Worm (Caenorhabditis elegans): ENCODE results near the gene tba-4.

DNA sequence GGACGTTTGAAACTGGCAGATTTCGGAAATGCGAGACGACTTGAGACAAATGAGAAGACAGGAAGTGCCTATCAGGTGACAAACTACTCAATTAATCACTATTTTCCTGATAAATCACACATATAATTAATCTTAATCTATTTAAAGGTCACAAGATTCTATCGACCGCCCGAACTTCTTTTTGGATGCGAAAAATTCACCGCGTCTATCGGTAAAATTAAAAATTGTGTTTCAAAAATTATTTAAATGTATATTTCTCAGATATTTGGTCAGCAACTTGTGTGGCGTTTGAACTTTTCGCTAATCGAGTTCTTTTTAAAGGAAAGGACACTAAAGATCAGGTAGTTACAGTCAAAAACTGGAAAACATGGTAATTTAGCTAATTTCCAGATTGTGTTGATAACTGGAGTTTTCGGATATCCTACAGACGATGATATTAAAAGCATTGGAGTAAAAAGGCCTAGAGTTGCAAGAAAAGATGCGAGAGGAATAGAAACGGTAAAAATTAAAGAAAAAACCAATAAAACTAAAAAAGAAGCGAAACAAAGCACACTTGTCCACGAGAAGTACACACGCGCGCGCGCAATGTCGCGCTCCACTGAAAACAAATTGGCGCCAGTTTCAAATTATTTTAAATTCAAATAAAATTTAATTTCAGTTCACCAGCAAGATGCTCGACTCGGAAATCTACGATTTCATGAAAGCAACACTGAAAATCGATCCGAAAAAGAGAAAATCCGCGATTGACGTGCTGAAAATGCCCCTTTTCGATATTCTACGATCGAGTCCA, 29.9 kb downstream of the tba-4 start:
- TF ChIP-seq med-1 (GFP tag; optimal IDR thresholded peaks at IDR 0.05; ENCODE audit: insufficient read depth) (no peak), klf-2 (GFP tag; conservative IDR thresholded peaks at IDR 0.05) (no peak)

Data from whole organism, midembryonic.